Worm (Caenorhabditis elegans) whole organism, L4 larva: ENCODE results near the gene set-8.

Source experiments
- F10B5.3 ChIP-seq: sonication (generic microtip); optimal IDR thresholded peaks from 2 replicates; lab custom pipeline; 2016; ENCODE audit warnings: mild to moderate bottlenecking, missing genetic modification characterization, missing compliant biosample characterization
- lin-13 ChIP-seq: fragments of 150-350 bp; optimal IDR thresholded peaks from 2 replicates; lab custom pipeline; 2014; ENCODE audit warnings: missing biosample characterization, missing genetic modification reagents, missing genetic modification characterization
- lin-15B ChIP-seq: fragments of 150-350 bp; sonication (generic microtip); optimal IDR thresholded peaks from 3 replicates; lab custom pipeline; 2014; ENCODE audit warnings: missing biosample characterization, missing genetic modification characterization
- mdl-1 ChIP-seq, 2 experiments: fragments of 150-350 bp in 1 of 2; sonication (generic microtip) in 1 of 2; optimal IDR thresholded peaks; 2 replicates each; lab custom pipeline; 2014 to 2017; ENCODE audit warnings: missing biosample characterization in 2 of 2, missing genetic modification characterization in 2 of 2
- nhr-11 ChIP-seq: fragments of 150-350 bp; optimal IDR thresholded peaks from 2 replicates; lab custom pipeline; 2014; ENCODE audit warnings: missing biosample characterization, missing genetic modification characterization
- nhr-111 ChIP-seq: fragments of 200-800 bp; sonication (Bioruptor generic); optimal IDR thresholded peaks from 2 replicates; lab custom pipeline; 2018; ENCODE audit warnings: mild to moderate bottlenecking, missing genetic modification characterization, missing compliant biosample characterization
- nhr-6 ChIP-seq: fragments of 150-350 bp; optimal IDR thresholded peaks from 2 replicates; lab custom pipeline; 2014; ENCODE audit warnings: missing biosample characterization, missing genetic modification characterization
- nhr-76 ChIP-seq: fragments of 150-350 bp; optimal IDR thresholded peaks from 2 replicates; lab custom pipeline; 2014; ENCODE audit warnings: missing biosample characterization, missing genetic modification characterization
- nhr-77 ChIP-seq: fragments of 150-350 bp; optimal IDR thresholded peaks from 2 replicates; lab custom pipeline; 2014; ENCODE audit warnings: missing biosample characterization, missing genetic modification characterization

- no peak for TF ChIP-seq lin-13 (GFP tag; lab: Kevin White, UChicago)
- TF ChIP-seq mdl-1 (tag; optimal IDR thresholded peaks at IDR 0.05; lab: Kevin White, UChicago) = no peak
- TF ChIP-seq nhr-111 (GFP tag; lab: Kevin White, UChicago) = no peak
- no peak for TF ChIP-seq nhr-77 (tag; lab: Kevin White, UChicago)
- no peak for TF ChIP-seq nhr-6 (tag; lab: Kevin White, UChicago)
- TF ChIP-seq nhr-11 (tag; lab: Kevin White, UChicago) = no peak
- TF ChIP-seq nhr-76 (tag; lab: Kevin White, UChicago) = no peak
- TF ChIP-seq F10B5.3 (tag; lab: Kevin White, UChicago) = no peak
- TF ChIP-seq lin-15B = no peak
These were observed 47.2 kb downstream of the set-8 start for ce11 chrX:13493762-13494161.
